Worm (Caenorhabditis elegans) whole organism, L2 larva: ENCODE data around the gene T19B10.5.
A peak's percentile ranks its signal among the peaks of the same experiment; 100 is the strongest.

ENCODE experiments used
- C34F6.9 ChIP-seq: fragments of 150-350 bp; optimal IDR thresholded peaks from 2 replicates; lab custom pipeline; 2014; ENCODE audit warnings: missing biosample characterization, missing genetic modification characterization
- Y55F3AM.14 ChIP-seq: fragments of 200-800 bp; sonication (Bioruptor generic); optimal IDR thresholded peaks from 2 replicates; lab custom pipeline; 2018; ENCODE audit warnings: mild to moderate bottlenecking, missing genetic modification characterization, missing compliant biosample characterization
- ZK546.5 ChIP-seq: sonication (generic microtip); optimal IDR thresholded peaks from 2 replicates; lab custom pipeline; 2017; ENCODE audit warnings: missing biosample characterization, missing genetic modification characterization
- alr-1 ChIP-seq: fragments of 150-350 bp; optimal IDR thresholded peaks from 2 replicates; lab custom pipeline; 2014; ENCODE audit warnings: missing biosample characterization, missing genetic modification characterization
- ama-1 ChIP-seq: fragments of 150-350 bp; optimal IDR thresholded peaks from 2 replicates; lab custom pipeline; 2018; ENCODE audit warnings: inconsistent platforms
- ceh-16 ChIP-seq: fragments of 150-350 bp; optimal IDR thresholded peaks from 2 replicates; lab custom pipeline; 2014; ENCODE audit warnings: missing biosample characterization, missing genetic modification characterization
- dmd-4 ChIP-seq: sonication (generic microtip); optimal IDR thresholded peaks from 2 replicates; lab custom pipeline; 2017; ENCODE audit warnings: missing biosample characterization, missing genetic modification characterization
- egl-27 ChIP-seq: sonication (generic microtip); optimal IDR thresholded peaks from 3 replicates; lab custom pipeline; 2017; ENCODE audit warnings: missing biosample characterization, missing genetic modification reagents, missing genetic modification characterization
- elt-1 ChIP-seq: fragments of 150-350 bp; optimal IDR thresholded peaks from 2 replicates; lab custom pipeline; 2014; ENCODE audit warnings: missing biosample characterization, missing genetic modification characterization
- elt-3 ChIP-seq: sonication (generic microtip); optimal IDR thresholded peaks from 2 replicates; lab custom pipeline; 2017; ENCODE audit warnings: missing biosample characterization, missing genetic modification characterization
- gmeb-1 ChIP-seq: fragments of 150-350 bp; optimal IDR thresholded peaks from 2 replicates; lab custom pipeline; 2014; ENCODE audit warnings: missing biosample characterization, missing genetic modification characterization
- lin-11 ChIP-seq: fragments of 150-350 bp; sonication (generic microtip); optimal IDR thresholded peaks from 2 replicates; lab custom pipeline; 2014; ENCODE audit warnings: missing biosample characterization, missing genetic modification characterization, inconsistent platforms, mixed read lengths
- lin-13 ChIP-seq: fragments of 150-350 bp; optimal IDR thresholded peaks from 2 replicates; lab custom pipeline; 2014; ENCODE audit warnings: missing biosample characterization, missing genetic modification reagents, missing genetic modification characterization
- lin-39 ChIP-seq: fragments of 150-350 bp; optimal IDR thresholded peaks from 2 replicates; lab custom pipeline; 2014; ENCODE audit warnings: missing biosample characterization, missing genetic modification reagents, missing genetic modification characterization
- lsy-2 ChIP-seq, 2 experiments: fragments of 150-350 bp in 1 of 2; sonication (generic microtip) in 1 of 2; optimal IDR thresholded peaks; 2 replicates each; lab custom pipeline; 2014 to 2017; ENCODE audit warnings: missing biosample characterization in 2 of 2, missing genetic modification characterization in 2 of 2
- mab-5 ChIP-seq: fragments of 150-350 bp; optimal IDR thresholded peaks from 2 replicates; lab custom pipeline; 2014; ENCODE audit warnings: missing biosample characterization, missing genetic modification characterization
- mbf-1 ChIP-seq: sonication (generic microtip); optimal IDR thresholded peaks from 2 replicates; lab custom pipeline; 2017; ENCODE audit warnings: missing biosample characterization, missing genetic modification characterization
- nhr-10 ChIP-seq: sonication (generic microtip); optimal IDR thresholded peaks from 2 replicates; lab custom pipeline; 2017; ENCODE audit warnings: missing biosample characterization, missing genetic modification characterization
- nhr-12 ChIP-seq: fragments of 150-350 bp; optimal IDR thresholded peaks from 2 replicates; lab custom pipeline; 2014; ENCODE audit warnings: missing biosample characterization, missing genetic modification characterization
- nhr-129 ChIP-seq: fragments of 150-350 bp; optimal IDR thresholded peaks from 2 replicates; lab custom pipeline; 2014; ENCODE audit warnings: missing biosample characterization, missing genetic modification characterization
- nhr-21 ChIP-seq: fragments of 150-350 bp; optimal IDR thresholded peaks from 2 replicates; lab custom pipeline; 2014; ENCODE audit warnings: missing biosample characterization, missing genetic modification characterization
- nhr-237 ChIP-seq: fragments of 150-350 bp; optimal IDR thresholded peaks from 2 replicates; lab custom pipeline; 2014; ENCODE audit warnings: missing biosample characterization, missing genetic modification characterization
- nhr-25 ChIP-seq: fragments of 150-350 bp; sonication (generic microtip); optimal IDR thresholded peaks from 3 replicates; lab custom pipeline; 2014; ENCODE audit warnings: missing biosample characterization, missing genetic modification characterization
- nhr-6 ChIP-seq: fragments of 150-350 bp; optimal IDR thresholded peaks from 2 replicates; lab custom pipeline; 2014; ENCODE audit warnings: missing biosample characterization, missing genetic modification characterization
- nhr-77 ChIP-seq: fragments of 150-350 bp; optimal IDR thresholded peaks from 2 replicates; lab custom pipeline; 2014; ENCODE audit warnings: missing biosample characterization, missing genetic modification characterization
- peb-1 ChIP-seq: fragments of 150-350 bp; optimal IDR thresholded peaks from 2 replicates; lab custom pipeline; 2014; ENCODE audit warnings: missing biosample characterization, missing genetic modification characterization
- sma-3 ChIP-seq: sonication (generic microtip); optimal IDR thresholded peaks from 2 replicates; lab custom pipeline; 2016; ENCODE audit warnings: missing genetic modification reagents, missing genetic modification characterization, missing compliant biosample characterization
- sma-9 ChIP-seq, 2 experiments: fragments of 150-350 bp in 1 of 2; sonication (generic microtip) in 1 of 2; optimal IDR thresholded peaks; 2 replicates each; lab custom pipeline; 2014 to 2016; ENCODE audit warnings: missing genetic modification characterization in 2 of 2, mild to moderate bottlenecking in 1 of 2, missing biosample characterization in 1 of 2, missing compliant biosample characterization in 1 of 2, missing genetic modification reagents in 1 of 2, moderate library complexity in 1 of 2
- snpc-4 ChIP-seq: fragments of 150-350 bp; optimal IDR thresholded peaks from 2 replicates; lab custom pipeline; 2014; ENCODE audit warnings: missing biosample characterization, missing genetic modification characterization
- unc-55 ChIP-seq: fragments of 150-350 bp; sonication (generic microtip); optimal IDR thresholded peaks from 3 replicates; lab custom pipeline; 2014; ENCODE audit warnings: missing biosample characterization, missing genetic modification reagents, missing genetic modification characterization
- ztf-11 ChIP-seq: sonication (generic microtip); optimal IDR thresholded peaks from 2 replicates; lab custom pipeline; 2017; ENCODE audit warnings: missing biosample characterization, missing genetic modification characterization
- ztf-4 ChIP-seq: fragments of 150-350 bp; optimal IDR thresholded peaks from 2 replicates; lab custom pipeline; 2014; ENCODE audit warnings: missing biosample characterization, missing genetic modification characterization

T19B10.5 gene

ce11 chrV:11268791-11269190 lies 34.3 kb downstream of the T19B10.5 start, which contains the start of gene str-115:
str-115 (plus strand) TSS chrV:11269091.
- no peak for TF ChIP-seq snpc-4 (tag; lab: Kevin White, UChicago)
- no peak for TF ChIP-seq lin-13
- TF ChIP-seq ztf-4 (tag; lab: Kevin White, UChicago), result no peak
- TF ChIP-seq ama-1 (lab: Kevin White, UChicago), result no peak
- no peak for TF ChIP-seq alr-1 (tag; lab: Kevin White, UChicago)
- TF ChIP-seq dmd-4 (tag; lab: Kevin White, UChicago), result no peak
- no peak for TF ChIP-seq nhr-77

DNA sequence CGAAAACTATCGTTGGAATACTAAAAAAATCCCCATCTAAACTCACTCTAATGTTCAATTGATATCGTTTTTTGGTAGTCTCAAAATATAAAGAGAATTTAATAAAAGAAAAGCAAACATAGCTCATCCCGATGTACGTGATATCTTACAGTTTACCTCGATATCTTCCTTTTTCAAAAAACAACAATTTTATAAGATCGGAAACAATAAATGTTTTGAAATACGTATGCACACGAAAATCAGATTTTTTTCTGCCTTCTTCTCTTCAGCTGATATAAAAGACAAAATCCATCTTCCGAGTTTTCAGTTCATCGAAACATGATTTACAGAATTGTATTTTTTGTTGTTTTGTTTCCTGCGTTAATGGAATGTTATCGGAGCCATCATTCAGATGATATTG lies 36.6 kb downstream of the T19B10.5 start, which contains the start of gene clec-222:
Gene clec-222 (plus strand): TSS at position 301 of the 400 bp plus-strand sequence.
- no peak for TF ChIP-seq elt-3 (tag; lab: Kevin White, UChicago)
- no peak for TF ChIP-seq peb-1 (tag; lab: Kevin White, UChicago)
- no peak for TF ChIP-seq elt-1 (tag; lab: Kevin White, UChicago)
- TF ChIP-seq nhr-10 (tag; lab: Kevin White, UChicago), result no peak

DNA sequence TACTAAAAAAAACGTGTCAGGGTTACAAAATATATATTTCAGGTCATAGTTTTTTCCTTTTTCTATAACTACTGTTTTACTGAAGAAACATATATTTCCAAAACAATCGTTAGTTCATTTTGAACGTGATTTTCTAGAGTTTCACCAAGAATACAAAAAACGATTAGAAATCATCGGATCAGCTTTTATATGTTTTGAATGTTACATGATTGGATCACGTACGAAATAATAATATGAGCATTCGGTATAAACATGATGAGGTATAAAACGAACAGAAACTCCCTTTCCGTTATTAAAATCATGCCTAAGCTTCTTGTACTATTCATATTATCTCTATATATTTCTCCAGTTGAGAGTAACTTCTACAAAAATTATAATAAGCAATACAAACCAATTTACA lies 38.4 kb downstream of the T19B10.5 start, which contains the start of gene clec-223:
Gene clec-223 (plus strand): TSS at position 301 of the 400 bp plus-strand sequence.
- TF ChIP-seq C34F6.9 (tag; lab: Kevin White, UChicago) (no peak), mbf-1 (tag; lab: Kevin White, UChicago) (no peak), peb-1 (tag; lab: Kevin White, UChicago) (no peak), ztf-4 (tag; lab: Kevin White, UChicago) (no peak), nhr-6 (no peak), nhr-129 (tag; lab: Kevin White, UChicago) (no peak), lin-39 (tag; lab: Kevin White, UChicago) (no peak), nhr-12 (no peak), lsy-2 (tag; optimal IDR thresholded peaks at IDR 0.05; lab: Kevin White, UChicago) (no peak), snpc-4 (tag; lab: Kevin White, UChicago) (no peak), lin-11 (tag; lab: Kevin White, UChicago) (no peak), gmeb-1 (tag; lab: Kevin White, UChicago) (no peak), sma-3 (no peak), nhr-10 (tag; lab: Kevin White, UChicago) (no peak), egl-27 (tag; lab: Kevin White, UChicago) (no peak), ztf-11 (tag; lab: Kevin White, UChicago) (no peak), nhr-21 (tag; lab: Kevin White, UChicago) (no peak), unc-55 (no peak), Y55F3AM.14 (GFP tag; lab: Kevin White, UChicago) (no peak), nhr-237 (tag; lab: Kevin White, UChicago) (no peak)

ce11 chrV:11279564-11279963 lies 45.1 kb downstream of the T19B10.5 start:
- TF ChIP-seq nhr-21 (tag; lab: Kevin White, UChicago) (no peak), ZK546.5 (no peak), nhr-237 (tag; lab: Kevin White, UChicago) (no peak), nhr-129 (tag; lab: Kevin White, UChicago) (no peak)

ce11 chrV:11281414-11282209 lies 47.2 kb downstream of the T19B10.5 start:
- peak; percentile 5 for TF ChIP-seq nhr-21 (tag; lab: Kevin White, UChicago)
- TF ChIP-seq sma-9 (GFP tag; optimal IDR thresholded peaks at IDR 0.05; lab: Kevin White, UChicago), result peak; percentile 30
- no peak for TF ChIP-seq sma-9 (tag; optimal IDR thresholded peaks at IDR 0.05; lab: Kevin White, UChicago)
- TF ChIP-seq nhr-237 (tag; lab: Kevin White, UChicago), result no peak
- TF ChIP-seq lsy-2 (tag; optimal IDR thresholded peaks at IDR 0.05; lab: Kevin White, UChicago), result peak in 1 of 2 experiments; percentile 25
- peak; percentile 11 for TF ChIP-seq unc-55
- peak; percentile 26 for TF ChIP-seq C34F6.9 (tag; lab: Kevin White, UChicago)
- TF ChIP-seq lin-13, result no peak

ce11 chrV:11282272-11282671 lies 47.8 kb downstream of the T19B10.5 start, which contains the start of gene gly-20:
gly-20 (plus strand) TSS chrV:11282572.
- TF ChIP-seq nhr-25, result no peak
- no peak for TF ChIP-seq mab-5 (tag; lab: Kevin White, UChicago)
- no peak for TF ChIP-seq lin-39 (tag; lab: Kevin White, UChicago)
- TF ChIP-seq ceh-16 (tag; lab: Kevin White, UChicago), result no peak
- TF ChIP-seq alr-1 (tag; lab: Kevin White, UChicago), result no peak
